Fruit fly (Drosophila melanogaster) whole organism, adult: ENCODE data around the gene Eig71Ei.

Source experiments
- CG33017 ChIP-seq: fragments of 200-800 bp; sonication (Bioruptor generic); optimal IDR thresholded peaks from 2 replicates; lab custom pipeline; 2018; ENCODE audit warnings: missing biosample characterization, mild to moderate bottlenecking, missing genetic modification characterization, moderate library complexity
- Hr96 ChIP-seq: fragments of 200-800 bp; sonication (Bioruptor generic); optimal IDR thresholded peaks from 2 replicates; lab custom pipeline; 2016; ENCODE audit warnings: missing biosample characterization, missing genetic modification characterization
- Mnt ChIP-seq: fragments of 200-800 bp; sonication (Bioruptor generic); optimal IDR thresholded peaks from 2 replicates; lab custom pipeline; 2016; ENCODE audit warnings: missing biosample characterization, mild to moderate bottlenecking, missing genetic modification characterization
- toe ChIP-seq: fragments of 200-800 bp; sonication (Bioruptor generic); optimal IDR thresholded peaks from 2 replicates; lab custom pipeline; 2016; ENCODE audit warnings: missing biosample characterization, missing genetic modification characterization

- TF ChIP-seq toe (no peak), Hr96 (GFP tag; lab: Kevin White, UChicago) (no peak), CG33017 (tag; lab: Kevin White, UChicago) (no peak), Mnt (no peak)
Observed at dm6 chr3L:15636978-15637377, 22.5 kb upstream of the Eig71Ei start.
